Worm (Caenorhabditis elegans): ENCODE measurements around the gene C05B5.5.

Gene C05B5.5

ce11 chrIII:9965444-9965843 lies 35.7 kb upstream of the C05B5.5 start:
- TF ChIP-seq ztf-4 (tag; optimal IDR thresholded peaks at IDR 0.05) (no peak), unc-39 (tag; optimal IDR thresholded peaks at IDR 0.05) (no peak), gmeb-1 (tag; optimal IDR thresholded peaks at IDR 0.05) (no peak), nhr-237 (tag; optimal IDR thresholded peaks at IDR 0.05) (no peak), mab-5 (tag; optimal IDR thresholded peaks at IDR 0.05) (no peak), mdl-1 (tag; optimal IDR thresholded peaks at IDR 0.05) (no peak), nhr-25 (tag; optimal IDR thresholded peaks at IDR 0.05) (no peak), elt-1 (tag; optimal IDR thresholded peaks at IDR 0.05) (no peak), nhr-77 (tag; optimal IDR thresholded peaks at IDR 0.05) (no peak), lsy-2 (tag; optimal IDR thresholded peaks at IDR 0.05) (no peak), egl-27 (tag; optimal IDR thresholded peaks at IDR 0.05) (no peak), nhr-21 (tag; optimal IDR thresholded peaks at IDR 0.05) (no peak), aly-2 (tag; optimal IDR thresholded peaks at IDR 0.05) (no peak), nhr-129 (tag; optimal IDR thresholded peaks at IDR 0.05) (no peak), C34F6.9 (tag; optimal IDR thresholded peaks at IDR 0.05) (no peak), nhr-23 (tag; optimal IDR thresholded peaks at IDR 0.05) (no peak), nhr-12 (tag; optimal IDR thresholded peaks at IDR 0.05) (no peak), elt-3 (tag; optimal IDR thresholded peaks at IDR 0.05) (no peak), skn-1 (tag; optimal IDR thresholded peaks at IDR 0.05) (no peak), F13H6.1 (tag; optimal IDR thresholded peaks at IDR 0.05) (no peak)

ce11 chrIII:9969371-9969770 lies 31.8 kb upstream of the C05B5.5 start:
- TF ChIP-seq ztf-1 (GFP tag; conservative IDR thresholded peaks at IDR 0.05): no peak
- no peak for TF ChIP-seq skn-1 (tag; optimal IDR thresholded peaks at IDR 0.05)
- TF ChIP-seq F13H6.1 (tag; optimal IDR thresholded peaks at IDR 0.05): no peak

ce11 chrIII:9972192-9972811 lies 28.9 kb upstream of the C05B5.5 start:
- TF ChIP-seq crh-2 (tag; optimal IDR thresholded peaks at IDR 0.05) (no peak), nhr-23 (tag; optimal IDR thresholded peaks at IDR 0.05) (no peak), zag-1 (tag; optimal IDR thresholded peaks at IDR 0.05) (no peak), ztf-1 (GFP tag; conservative IDR thresholded peaks at IDR 0.05) (no peak), nhr-77 (tag; optimal IDR thresholded peaks at IDR 0.05) (no peak), ceh-82 (tag; optimal IDR thresholded peaks at IDR 0.05) (no peak), sem-4 (tag; optimal IDR thresholded peaks at IDR 0.05) (no peak), ztf-11 (tag; optimal IDR thresholded peaks at IDR 0.05) (no peak), egl-27 (tag; optimal IDR thresholded peaks at IDR 0.05) (no peak), nhr-237 (tag; optimal IDR thresholded peaks at IDR 0.05) (no peak), sma-9 (GFP tag; optimal IDR thresholded peaks at IDR 0.05) (no peak), sma-9 (tag; optimal IDR thresholded peaks at IDR 0.05) (no peak), R02D3.7 (tag; optimal IDR thresholded peaks at IDR 0.05) (no peak), lin-39 (tag; optimal IDR thresholded peaks at IDR 0.05) (no peak), C34F6.9 (tag; optimal IDR thresholded peaks at IDR 0.05) (no peak), ceh-16 (tag; optimal IDR thresholded peaks at IDR 0.05) (no peak), elt-3 (tag; optimal IDR thresholded peaks at IDR 0.05) (no peak), nhr-21 (tag; optimal IDR thresholded peaks at IDR 0.05) (no peak), elt-1 (tag; optimal IDR thresholded peaks at IDR 0.05) (no peak), gmeb-1 (tag; optimal IDR thresholded peaks at IDR 0.05) (no peak), unc-55 (GFP tag; optimal IDR thresholded peaks at IDR 0.05) (no peak)

- no peak for TF ChIP-seq crh-2 (tag; optimal IDR thresholded peaks at IDR 0.05)
These were observed 27.4 kb upstream of the C05B5.5 start, which contains the start of gene R10E12.2 for ce11 chrIII:9973765-9974164. Gene R10E12.2 (minus strand): TSS chrIII:9973865.

ce11 chrIII:9982119-9982642 lies 19.0 kb upstream of the C05B5.5 start:
- no peak for TF ChIP-seq mbf-1 (tag; optimal IDR thresholded peaks at IDR 0.05)
- no peak for TF ChIP-seq R02D3.7 (tag; optimal IDR thresholded peaks at IDR 0.05)
- no peak for TF ChIP-seq nhr-6 (tag; optimal IDR thresholded peaks at IDR 0.05)
- no peak for TF ChIP-seq mab-5 (tag; optimal IDR thresholded peaks at IDR 0.05)
- no peak for TF ChIP-seq nhr-237 (tag; optimal IDR thresholded peaks at IDR 0.05)
- TF ChIP-seq nhr-23 (tag; optimal IDR thresholded peaks at IDR 0.05): no peak
- TF ChIP-seq lin-13 (GFP tag; optimal IDR thresholded peaks at IDR 0.05): no peak
- no peak for TF ChIP-seq crh-2 (tag; optimal IDR thresholded peaks at IDR 0.05)

Measured in whole organism, L2 larva.